Fruit fly (Drosophila melanogaster) Kc167 (cell line): ENCODE measurements around the gene CG13893.

ENCODE experiments used
- Myc ChIP-seq: fragments of >200 bp; optimal IDR thresholded peaks from 2 replicates; lab custom pipeline; 2017; ENCODE audit warnings: missing external identifiers
- h ChIP-seq: fragments of >200 bp; optimal IDR thresholded peaks from 3 replicates; lab custom pipeline; 2018; ENCODE audit warnings: missing external identifiers
- insv ChIP-seq: fragments of >200 bp; optimal IDR thresholded peaks from 3 replicates; lab custom pipeline; 2018; ENCODE audit warnings: missing external identifiers
- psq ChIP-seq: fragments of >200 bp; optimal IDR thresholded peaks from 2 replicates; lab custom pipeline; 2017; ENCODE audit warnings: missing external identifiers
- ttk ChIP-seq: sonication (Bioruptor generic); optimal IDR thresholded peaks from 2 replicates; lab custom pipeline; 2017; ENCODE audit warnings: missing external identifiers

dm6 chr3L:609163-609562, 5.4 kb upstream of the CG13893 start:
- no peak for TF ChIP-seq Myc
- TF ChIP-seq psq (lab: Kevin White, UChicago), result no peak
- TF ChIP-seq insv (lab: Kevin White, UChicago), result no peak
- TF ChIP-seq ttk (lab: Kevin White, UChicago), result no peak
- TF ChIP-seq h (lab: Kevin White, UChicago), result no peak
